Worm (Caenorhabditis elegans): ENCODE measurements around the gene dhs-22.

DNA sequence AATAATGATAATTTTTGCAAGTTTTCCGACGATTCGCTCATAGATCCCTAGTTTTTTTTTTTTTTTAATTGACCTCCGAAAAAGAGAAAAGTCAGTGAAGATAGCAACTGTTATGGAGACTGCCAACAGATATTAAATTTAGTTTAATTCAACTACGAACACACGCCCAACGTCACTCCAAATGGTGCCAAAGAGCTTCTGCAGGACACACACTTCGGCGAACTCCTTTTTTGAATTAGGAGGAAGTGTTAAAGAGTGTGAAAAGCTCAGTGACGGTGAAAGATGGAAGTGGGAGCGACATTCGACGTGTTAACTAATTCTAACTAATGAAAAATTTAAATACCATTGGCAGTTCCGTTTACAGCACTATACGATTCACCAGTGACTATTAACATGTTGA is 9.3 kb downstream of the dhs-22 start:
- TF ChIP-seq ceh-34 (tag; optimal IDR thresholded peaks at IDR 0.05) = no peak
- TF ChIP-seq mec-3 (tag; optimal IDR thresholded peaks at IDR 0.05; ENCODE audit: borderline replicate concordance) = no peak
- TF ChIP-seq dmd-4 (tag; optimal IDR thresholded peaks at IDR 0.05; ENCODE audit: borderline replicate concordance) = no peak
- TF ChIP-seq elt-2 (tag; optimal IDR thresholded peaks at IDR 0.05) = no peak
- no peak for TF ChIP-seq pha-2 (tag; optimal IDR thresholded peaks at IDR 0.05)
- no peak for TF ChIP-seq pha-4 (tag; optimal IDR thresholded peaks at IDR 0.05)
- TF ChIP-seq rnt-1 (tag; optimal IDR thresholded peaks at IDR 0.05) = no peak
- no peak for TF ChIP-seq Y22D7AL.16 (tag; optimal IDR thresholded peaks at IDR 0.05)
- no peak for TF ChIP-seq ama-1 (optimal IDR thresholded peaks at IDR 0.05)
- no peak for TF ChIP-seq gmeb-2 (tag; optimal IDR thresholded peaks at IDR 0.05)
- no peak for TF ChIP-seq odd-2 (tag; optimal IDR thresholded peaks at IDR 0.05)
- no peak for TF ChIP-seq T23F11.4 (GFP tag; optimal IDR thresholded peaks at IDR 0.05)
- TF ChIP-seq unc-55 (GFP tag; optimal IDR thresholded peaks at IDR 0.05) = no peak
- TF ChIP-seq nfya-1 (tag; optimal IDR thresholded peaks at IDR 0.05) = no peak

Data from whole organism, late embryonic.